Worm (Caenorhabditis elegans): ENCODE measurements around the gene Y42A5A.1.
A peak's percentile ranks its signal among the peaks of the same experiment; 100 is the strongest.

DNA sequence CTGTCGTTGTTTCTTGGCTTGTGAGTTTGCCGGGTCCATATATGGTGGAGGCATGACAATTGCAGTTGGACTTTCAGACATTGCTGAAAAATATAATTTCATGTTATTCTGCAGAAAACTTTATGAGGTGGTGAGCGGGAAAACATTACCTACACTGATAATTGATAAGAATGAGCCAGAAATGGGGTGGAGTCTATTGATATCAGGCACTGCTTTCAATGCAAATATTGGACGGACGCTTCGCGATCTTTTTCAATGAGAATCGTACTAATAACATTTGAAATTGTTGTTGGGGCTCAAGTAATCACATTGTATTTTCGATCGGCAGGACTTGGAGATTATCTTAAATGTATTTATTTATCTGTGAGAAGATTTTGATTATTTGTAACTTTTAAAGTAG is 28.6 kb upstream of the Y42A5A.1 start, which contains the start of gene T04C12.1:
- TF ChIP-seq ama-1 (optimal IDR thresholded peaks at IDR 0.05) (peak; percentile 56), elt-1 (tag; optimal IDR thresholded peaks at IDR 0.05) (no peak), nhr-23 (tag; optimal IDR thresholded peaks at IDR 0.05) (no peak), ZK546.5 (tag; optimal IDR thresholded peaks at IDR 0.05) (no peak)

All from whole organism, L2 larva.